Worm (Caenorhabditis elegans) whole organism, early embryonic: Measurements from ENCODE around the gene spex-3.

Experiments
- B0310.2 ChIP-seq: sonication (generic microtip); optimal IDR thresholded peaks from 2 replicates; lab custom pipeline; 2016; ENCODE audit warnings: mild to moderate bottlenecking, missing genetic modification characterization, missing compliant biosample characterization
- F13C5.2 ChIP-seq: sonication (generic microtip); optimal IDR thresholded peaks from 2 replicates; lab custom pipeline; 2017; ENCODE audit warnings: mild to moderate bottlenecking, missing genetic modification characterization, inconsistent platforms, missing compliant biosample characterization
- aly-1 ChIP-seq: sonication (generic microtip); optimal IDR thresholded peaks from 2 replicates; lab custom pipeline; 2016; ENCODE audit warnings: missing genetic modification characterization, missing compliant biosample characterization
- ama-1 ChIP-seq: fragments of 150-350 bp; optimal IDR thresholded peaks from 2 replicates; lab custom pipeline; 2014
- ceh-13 ChIP-seq: fragments of 200-800 bp; sonication (Bioruptor generic); optimal IDR thresholded peaks from 2 replicates; lab custom pipeline; 2018; ENCODE audit warnings: mild to moderate bottlenecking, missing genetic modification characterization, missing compliant biosample characterization
- ceh-36 ChIP-seq: sonication (generic microtip); optimal IDR thresholded peaks from 2 replicates; lab custom pipeline; 2016; ENCODE audit warnings: missing genetic modification characterization, inconsistent platforms, missing compliant biosample characterization
- ets-7 ChIP-seq: sonication (generic microtip); optimal IDR thresholded peaks from 2 replicates; lab custom pipeline; 2016; ENCODE audit warnings: missing genotype, missing genetic modification characterization, missing compliant biosample characterization
- flt-1 ChIP-seq: fragments of 200-800 bp; sonication (Bioruptor generic); IDR thresholded peaks from 2 replicates; pipeline ENCODE4 v1.3.6; 2022; ENCODE audit warnings: missing genetic modification characterization, missing compliant biosample characterization
- hmbx-1 ChIP-seq: sonication (generic microtip); optimal IDR thresholded peaks from 2 replicates; lab custom pipeline; 2016; ENCODE audit warnings: mild to moderate bottlenecking, missing genetic modification characterization, missing compliant biosample characterization
- hmg-4 ChIP-seq: fragments of 200-800 bp; sonication (Bioruptor generic); optimal IDR thresholded peaks from 2 replicates; lab custom pipeline; 2018; ENCODE audit warnings: mild to moderate bottlenecking, missing genetic modification characterization, missing compliant biosample characterization
- hnd-1 ChIP-seq: sonication (generic microtip); optimal IDR thresholded peaks from 2 replicates; lab custom pipeline; 2016; ENCODE audit warnings: missing genetic modification characterization, missing compliant biosample characterization
- pes-1 ChIP-seq: fragments of 200-800 bp; sonication (Bioruptor generic); IDR thresholded peaks from 2 replicates; pipeline ENCODE4 v1.3.6; 2022; ENCODE audit warnings: missing genetic modification reagents, missing genetic modification characterization, missing compliant biosample characterization
- scrt-1 ChIP-seq: fragments of 200-800 bp; sonication (Bioruptor generic); IDR thresholded peaks from 2 replicates; pipeline ENCODE4 v1.3.6; 2022; ENCODE audit warnings: missing genetic modification characterization, missing compliant biosample characterization
- sea-1 ChIP-seq: fragments of 200-800 bp; sonication (Bioruptor generic); conservative IDR thresholded peaks from 2 replicates; pipeline ENCODE4 v1.3.6; 2022; ENCODE audit warnings: missing genetic modification characterization, missing compliant biosample characterization
- tbx-11 ChIP-seq: fragments of 200-800 bp; sonication (Bioruptor generic); IDR thresholded peaks from 2 replicates; pipeline ENCODE4 v1.3.6; 2022; ENCODE audit warnings: missing genetic modification characterization, missing compliant biosample characterization
- tbx-37 ChIP-seq: fragments of 200-800 bp; sonication (Bioruptor generic); conservative IDR thresholded peaks from 2 replicates; pipeline ENCODE4 v1.3.6; 2022; ENCODE audit warnings: missing genetic modification reagents, missing genetic modification characterization, missing compliant biosample characterization
- tra-4 ChIP-seq: sonication (generic microtip); optimal IDR thresholded peaks from 2 replicates; lab custom pipeline; 2017; ENCODE audit warnings: missing genetic modification characterization, missing compliant biosample characterization

spex-3 gene

DNA sequence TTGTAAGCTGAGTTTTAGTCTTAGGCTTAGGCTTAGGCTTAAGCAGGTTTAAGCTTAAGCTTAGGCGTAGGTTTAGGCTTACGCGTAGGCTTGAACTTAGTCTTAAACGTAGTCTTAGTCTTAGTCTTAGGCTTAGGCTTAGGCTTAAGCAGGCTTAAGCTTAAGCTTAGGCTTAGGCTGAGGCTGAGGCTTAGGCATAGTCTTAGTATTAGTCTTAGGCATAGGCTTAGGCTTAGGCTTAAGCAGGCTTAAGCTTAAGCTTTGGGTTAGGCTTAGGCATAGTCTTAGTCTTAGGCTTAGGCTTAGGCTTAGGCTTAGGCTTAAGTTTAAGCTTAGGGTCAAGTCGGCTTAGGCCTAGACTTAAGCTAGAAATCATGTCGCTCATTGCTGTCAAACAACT is 16.6 kb upstream of the spex-3 start:
- TF ChIP-seq ceh-36 (tag; lab: Kevin White, UChicago) (peak; percentile 90), ets-7 (no peak)

DNA sequence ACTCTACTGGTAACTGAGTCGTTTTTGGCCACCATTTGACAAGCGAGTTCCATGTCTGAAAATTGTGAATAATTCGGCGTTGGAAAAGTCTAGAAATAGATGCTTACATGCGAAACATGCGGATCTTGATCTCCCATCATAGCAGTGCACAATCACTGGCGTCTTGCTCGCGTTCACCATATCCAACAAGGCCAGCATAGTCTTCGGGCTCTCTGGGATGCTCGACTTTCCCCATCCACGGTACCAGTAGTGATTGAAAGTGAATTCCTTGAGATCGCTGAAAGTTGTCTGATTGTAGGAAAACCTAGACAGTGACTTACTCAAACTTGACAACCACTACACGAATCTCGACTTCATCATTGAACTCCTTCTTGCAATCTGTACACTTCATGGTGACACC is 15.5 kb upstream of the spex-3 start:
- TF ChIP-seq tbx-11 (GFP tag; lab: Robert Waterston, UW) = no peak
- TF ChIP-seq pes-1 (GFP tag; lab: Robert Waterston, UW) = no peak
- TF ChIP-seq hnd-1 = no peak
- no peak for TF ChIP-seq hmg-4 (GFP tag; lab: Kevin White, UChicago)
- no peak for TF ChIP-seq ets-7
- TF ChIP-seq ama-1 (lab: Kevin White, UChicago) = no peak
- TF ChIP-seq ceh-36 (tag; lab: Kevin White, UChicago) = no peak
- no peak for TF ChIP-seq aly-1 (tag; lab: Kevin White, UChicago)
- no peak for TF ChIP-seq B0310.2 (tag; lab: Kevin White, UChicago)
- no peak for TF ChIP-seq F13C5.2 (tag; lab: Kevin White, UChicago)
- TF ChIP-seq sea-1 (GFP tag; lab: Robert Waterston, UW) = no peak
- no peak for TF ChIP-seq scrt-1
- no peak for TF ChIP-seq ceh-13 (GFP tag; lab: Kevin White, UChicago)
- TF ChIP-seq flt-1 (GFP tag; lab: Robert Waterston, UW) = no peak
- no peak for TF ChIP-seq tra-4 (tag; lab: Kevin White, UChicago)

DNA sequence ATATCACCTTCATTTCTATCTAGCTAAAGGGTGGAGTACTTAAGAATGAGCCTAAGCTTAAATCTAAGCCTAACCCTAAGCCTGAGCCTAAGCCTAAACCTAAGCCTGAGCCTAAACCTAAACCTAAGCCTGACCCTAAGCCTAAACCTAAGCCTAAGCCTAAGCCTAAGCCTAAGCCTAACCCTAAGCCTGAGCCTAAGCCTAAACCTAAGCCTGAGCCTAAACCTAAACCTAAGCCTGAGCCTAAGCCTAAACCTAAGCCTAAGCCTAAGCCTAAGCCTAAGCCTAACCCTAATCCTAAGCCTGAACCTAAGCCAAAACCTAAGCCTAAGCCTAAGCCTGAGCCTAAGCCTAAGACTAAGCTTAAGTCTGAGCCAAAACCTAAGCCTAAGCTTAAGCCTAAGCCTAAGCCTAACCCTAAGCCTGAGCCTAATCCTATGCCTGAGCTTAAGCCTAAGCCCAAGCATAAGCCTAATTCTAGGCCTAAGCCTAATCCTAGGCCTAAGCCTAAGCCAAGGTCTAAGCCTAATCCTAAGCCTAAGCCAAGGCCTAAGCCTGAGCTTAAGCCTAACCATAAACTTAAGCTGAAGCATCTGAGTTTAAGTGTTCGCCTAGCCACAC is 11.9 kb upstream of the spex-3 start:
- no peak for TF ChIP-seq hmbx-1 (tag; lab: Kevin White, UChicago)
- peak; percentile 94 for TF ChIP-seq ceh-36 (tag; lab: Kevin White, UChicago)
- no peak for TF ChIP-seq tbx-37 (GFP tag; lab: Robert Waterston, UW)

DNA sequence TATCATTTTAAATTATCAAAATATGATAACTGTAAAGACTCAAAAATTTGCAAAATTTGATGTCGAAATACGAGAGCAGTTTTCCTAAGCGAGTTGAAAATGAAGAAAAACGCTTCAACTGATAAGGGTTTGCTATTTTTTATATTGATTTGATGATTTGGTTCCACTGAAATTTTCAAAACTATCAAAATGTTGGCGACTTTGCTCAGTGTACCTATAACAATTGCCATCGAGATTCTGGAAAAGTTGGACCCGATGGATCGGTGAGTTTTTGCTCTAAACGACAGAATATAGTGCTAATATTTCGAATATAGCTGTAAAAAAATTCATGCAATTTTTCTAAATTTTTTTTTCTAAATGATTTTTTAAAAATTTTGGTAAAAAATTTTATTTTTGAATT is 3.6 kb upstream of the spex-3 start, which contains the start of the genes fbxa-13 and Y22D7AR.2:
Gene fbxa-13, minus strand, starts transcription at position 101 of the 400 bp plus-strand sequence.
Gene Y22D7AR.2, plus strand, starts transcription at position 148 of the 400 bp plus-strand sequence.
- TF ChIP-seq ets-7 (no peak), hnd-1 (no peak), B0310.2 (tag; lab: Kevin White, UChicago) (no peak), ceh-13 (GFP tag; lab: Kevin White, UChicago) (no peak), hmbx-1 (tag; lab: Kevin White, UChicago) (no peak), flt-1 (GFP tag; lab: Robert Waterston, UW) (no peak), tbx-37 (GFP tag; lab: Robert Waterston, UW) (no peak), scrt-1 (no peak), tra-4 (tag; lab: Kevin White, UChicago) (no peak)

DNA sequence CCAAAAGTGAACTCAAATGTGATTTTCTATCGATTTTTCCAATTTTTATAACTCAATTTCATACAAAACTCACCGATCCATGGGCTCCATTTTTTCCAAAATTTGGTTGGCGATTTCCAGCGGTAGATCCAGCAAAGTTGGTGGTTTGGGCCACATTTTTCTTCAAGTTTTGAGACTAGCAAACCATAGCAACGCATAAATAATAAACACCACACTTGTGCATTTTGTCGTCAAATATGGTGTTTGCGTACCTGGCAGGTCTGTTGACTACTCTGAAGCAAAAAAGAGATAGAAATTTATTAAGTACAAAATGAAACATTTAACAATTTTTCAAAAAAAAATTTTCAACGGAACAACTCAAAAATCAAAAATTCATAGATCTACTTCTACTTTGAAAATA is 3.1 kb upstream of the spex-3 start:
- TF ChIP-seq hmbx-1 (tag; lab: Kevin White, UChicago) = no peak
- TF ChIP-seq scrt-1 = no peak
- no peak for TF ChIP-seq tbx-37 (GFP tag; lab: Robert Waterston, UW)
- TF ChIP-seq flt-1 (GFP tag; lab: Robert Waterston, UW) = no peak
- TF ChIP-seq aly-1 (tag; lab: Kevin White, UChicago) = no peak
- no peak for TF ChIP-seq pes-1 (GFP tag; lab: Robert Waterston, UW)
- no peak for TF ChIP-seq hmg-4 (GFP tag; lab: Kevin White, UChicago)

DNA sequence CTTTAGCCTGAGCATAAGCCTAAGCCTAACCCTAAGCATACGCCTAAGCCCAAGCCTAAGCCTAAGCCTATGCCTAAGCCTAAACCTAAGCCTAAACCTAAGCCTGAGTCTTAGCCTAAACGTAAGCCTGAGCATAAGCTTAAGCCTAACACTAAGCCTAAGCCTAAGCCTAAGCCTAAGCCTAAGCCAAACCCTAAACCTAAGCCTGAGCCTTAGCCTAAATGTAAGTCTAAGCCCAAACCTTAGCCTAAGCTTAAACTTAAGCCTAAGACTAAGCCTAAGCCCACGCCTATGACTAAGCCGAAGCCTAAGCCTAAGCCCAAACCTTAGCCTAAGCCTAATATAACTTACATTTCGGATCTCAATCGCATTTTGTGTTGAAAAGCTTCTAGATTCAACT is 1.8 kb upstream of the spex-3 start:
- peak; percentile 84 for TF ChIP-seq ceh-36 (tag; lab: Kevin White, UChicago)
- no peak for TF ChIP-seq aly-1 (tag; lab: Kevin White, UChicago)

DNA sequence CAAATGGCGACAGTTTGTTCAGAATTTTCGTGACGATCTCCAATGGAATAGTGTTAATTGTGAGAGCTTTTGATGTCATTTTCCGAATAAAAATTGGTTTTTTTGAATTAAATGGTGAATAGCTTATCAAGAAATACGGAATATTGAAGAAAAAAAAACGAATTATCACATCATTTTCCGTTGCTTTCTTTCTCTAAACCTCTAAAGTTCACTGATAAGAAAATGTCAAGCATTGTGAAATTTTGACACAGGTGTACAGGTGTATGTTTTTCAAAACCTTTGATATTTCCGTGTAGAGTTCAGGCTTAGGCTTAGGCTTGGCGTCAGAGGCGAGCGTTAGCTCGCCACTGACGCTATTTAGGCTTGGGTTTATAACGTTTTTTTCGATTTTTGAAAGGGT is 3.4 kb downstream of the spex-3 start, which contains the start of gene fbxa-74:
Gene fbxa-74, minus strand, starts transcription at position 145 of the 400 bp plus-strand sequence.
- TF ChIP-seq sea-1 (GFP tag; lab: Robert Waterston, UW) (no peak), hmbx-1 (tag; lab: Kevin White, UChicago) (no peak), F13C5.2 (tag; lab: Kevin White, UChicago) (no peak), hnd-1 (no peak), flt-1 (GFP tag; lab: Robert Waterston, UW) (no peak), tra-4 (tag; lab: Kevin White, UChicago) (no peak), ama-1 (lab: Kevin White, UChicago) (no peak), tbx-37 (GFP tag; lab: Robert Waterston, UW) (no peak), ets-7 (no peak), hmg-4 (GFP tag; lab: Kevin White, UChicago) (no peak), ceh-36 (tag; lab: Kevin White, UChicago) (no peak), scrt-1 (no peak), pes-1 (GFP tag; lab: Robert Waterston, UW) (no peak), tbx-11 (GFP tag; lab: Robert Waterston, UW) (no peak), B0310.2 (tag; lab: Kevin White, UChicago) (no peak), aly-1 (tag; lab: Kevin White, UChicago) (no peak), ceh-13 (GFP tag; lab: Kevin White, UChicago) (no peak)

DNA sequence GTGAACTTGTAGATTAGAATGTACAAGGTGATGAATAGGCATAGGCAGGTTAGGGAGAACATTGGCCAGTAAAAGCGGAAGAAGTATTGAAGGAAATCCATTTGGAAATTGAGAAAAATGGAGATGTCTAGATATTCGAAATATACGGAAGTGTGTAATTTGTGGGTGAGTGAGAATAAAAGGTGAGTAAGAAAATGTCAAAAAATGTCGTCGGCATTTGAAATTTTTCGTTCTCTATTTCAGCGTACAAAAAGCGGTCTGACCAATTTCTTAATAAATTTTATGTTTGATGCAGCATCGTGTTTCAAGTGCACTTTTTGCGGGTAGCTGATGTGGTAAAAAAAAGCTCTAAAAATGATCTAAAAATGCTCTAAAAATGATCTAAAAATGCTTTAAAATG is 7.2 kb downstream of the spex-3 start, which contains the start of gene srd-64:
Gene srd-64, minus strand, starts transcription at position 101 of the 400 bp plus-strand sequence.
- TF ChIP-seq ets-7 (no peak), tbx-11 (GFP tag; lab: Robert Waterston, UW) (no peak), flt-1 (GFP tag; lab: Robert Waterston, UW) (no peak), F13C5.2 (tag; lab: Kevin White, UChicago) (no peak), hmbx-1 (tag; lab: Kevin White, UChicago) (no peak), scrt-1 (no peak), tbx-37 (GFP tag; lab: Robert Waterston, UW) (no peak), sea-1 (GFP tag; lab: Robert Waterston, UW) (no peak), ceh-13 (GFP tag; lab: Kevin White, UChicago) (no peak), aly-1 (tag; lab: Kevin White, UChicago) (no peak), ama-1 (lab: Kevin White, UChicago) (no peak), pes-1 (GFP tag; lab: Robert Waterston, UW) (no peak)
